Worm (Caenorhabditis elegans): ENCODE data around the gene dhs-31.

- no peak for TF ChIP-seq ref-1 (GFP tag; conservative IDR thresholded peaks at IDR 0.05)
- no peak for TF ChIP-seq T22C8.4 (GFP tag; IDR thresholded peaks at IDR 0.05)
- no peak for TF ChIP-seq flt-1 (GFP tag; IDR thresholded peaks at IDR 0.05)
- TF ChIP-seq med-1 (GFP tag; optimal IDR thresholded peaks at IDR 0.05; ENCODE audit: insufficient read depth): no peak
- no peak for TF ChIP-seq cog-1 (tag; optimal IDR thresholded peaks at IDR 0.05)
- no peak for TF ChIP-seq ztf-29 (GFP tag; IDR thresholded peaks at IDR 0.05)
Observed at ce11 chrIV:10084323-10084959, 43.7 kb upstream of the dhs-31 start, which contains the start of gene W01B6.8.
